Fruit fly (Drosophila melanogaster): ENCODE data around the gene CG11722.

- no peak for TF ChIP-seq Hr78 (GFP tag; optimal IDR thresholded peaks at IDR 0.05)
- no peak for TF ChIP-seq Dfd (GFP tag; optimal IDR thresholded peaks at IDR 0.05)
- no peak for TF ChIP-seq fru (GFP tag; optimal IDR thresholded peaks at IDR 0.05)
- no peak for TF ChIP-seq OdsH (GFP tag; optimal IDR thresholded peaks at IDR 0.05)
- no peak for TF ChIP-seq CG32264 (GFP tag; optimal IDR thresholded peaks at IDR 0.05)
- no peak for TF ChIP-seq Rel (GFP tag; optimal IDR thresholded peaks at IDR 0.05)
- no peak for TF ChIP-seq Rel (tag; optimal IDR thresholded peaks at IDR 0.05)
- no peak for TF ChIP-seq woc (GFP tag; optimal IDR thresholded peaks at IDR 0.05)
- TF ChIP-seq Hr83 (GFP tag; optimal IDR thresholded peaks at IDR 0.05; ENCODE audit: poor library complexity, severe bottlenecking) = no peak
- no peak for TF ChIP-seq h (GFP tag; optimal IDR thresholded peaks at IDR 0.05)
- no peak for TF ChIP-seq Dif (GFP tag; optimal IDR thresholded peaks at IDR 0.05; ENCODE audit: partially characterized antibody)
- TF ChIP-seq br (GFP tag; optimal IDR thresholded peaks at IDR 0.05) = no peak
Measured at dm6 chr3R:10055004-10055403, 9.7 kb upstream of the CG11722 start.
